Worm (Caenorhabditis elegans) whole organism, L3 larva: ENCODE results near the gene nuaf-3.

Experiments
- ZK546.5 ChIP-seq: sonication (generic microtip); optimal IDR thresholded peaks from 2 replicates; lab custom pipeline; 2017; ENCODE audit warnings: missing biosample characterization, missing genetic modification characterization
- aly-2 ChIP-seq: fragments of 150-350 bp; optimal IDR thresholded peaks from 2 replicates; lab custom pipeline; 2014; ENCODE audit warnings: missing biosample characterization, missing genetic modification characterization
- ama-1 ChIP-seq: fragments of 150-350 bp; optimal IDR thresholded peaks from 2 replicates; lab custom pipeline; 2018
- ceh-16 ChIP-seq: sonication (generic microtip); optimal IDR thresholded peaks from 2 replicates; lab custom pipeline; 2017; ENCODE audit warnings: missing biosample characterization, missing genetic modification characterization
- ceh-28 ChIP-seq: fragments of 150-350 bp; optimal IDR thresholded peaks from 2 replicates; lab custom pipeline; 2014; ENCODE audit warnings: missing biosample characterization, missing genetic modification reagents, missing genetic modification characterization
- ceh-82 ChIP-seq: fragments of 150-350 bp; optimal IDR thresholded peaks from 2 replicates; lab custom pipeline; 2014; ENCODE audit warnings: missing biosample characterization, missing genetic modification characterization
- ceh-9 ChIP-seq: sonication (generic microtip); optimal IDR thresholded peaks from 2 replicates; lab custom pipeline; 2018; ENCODE audit warnings: missing biosample characterization, missing genetic modification characterization
- daf-12 ChIP-seq: fragments of 150-350 bp; optimal IDR thresholded peaks from 2 replicates; lab custom pipeline; 2014; ENCODE audit warnings: missing biosample characterization, missing genetic modification reagents, missing genetic modification characterization
- egl-27 ChIP-seq: sonication (generic microtip); optimal IDR thresholded peaks from 4 replicates; lab custom pipeline; 2017; ENCODE audit warnings: missing biosample characterization, missing genetic modification reagents, missing genetic modification characterization
- egl-5 ChIP-seq: fragments of 150-350 bp; optimal IDR thresholded peaks from 2 replicates; lab custom pipeline; 2017; ENCODE audit warnings: missing biosample characterization, missing genetic modification reagents, missing genetic modification characterization, inconsistent platforms
- elt-1 ChIP-seq: fragments of 150-350 bp; optimal IDR thresholded peaks from 2 replicates; lab custom pipeline; 2014; ENCODE audit warnings: missing biosample characterization, missing genetic modification characterization
- elt-2 ChIP-seq: sonication (generic microtip); optimal IDR thresholded peaks from 2 replicates; lab custom pipeline; 2016; ENCODE audit warnings: missing genetic modification reagents, mild to moderate bottlenecking, missing genetic modification characterization, missing compliant biosample characterization
- elt-3 ChIP-seq, 3 experiments: fragments of 150-350 bp in 1 of 3; sonication (generic microtip) in 2 of 3; optimal IDR thresholded peaks; 2 replicates in 2 of 3; 4 replicates in 1 of 3; lab custom pipeline; 2014 to 2017; ENCODE audit warnings: missing biosample characterization in 3 of 3, missing genetic modification characterization in 3 of 3
- eor-1 ChIP-seq, 2 experiments: fragments of 150-350 bp; optimal IDR thresholded peaks; 2 replicates each; lab custom pipeline; 2014 to 2018; ENCODE audit warnings: missing biosample characterization in 2 of 2, missing genetic modification characterization in 2 of 2
- fkh-10 ChIP-seq: sonication (generic microtip); optimal IDR thresholded peaks from 2 replicates; lab custom pipeline; 2017; ENCODE audit warnings: missing biosample characterization, missing genetic modification reagents, missing genetic modification characterization
- fkh-2 ChIP-seq: fragments of 150-350 bp; optimal IDR thresholded peaks from 2 replicates; lab custom pipeline; 2014; ENCODE audit warnings: missing biosample characterization, missing genetic modification reagents, missing genetic modification characterization
- hmg-11 ChIP-seq: sonication (generic microtip); optimal IDR thresholded peaks from 2 replicates; lab custom pipeline; 2016; ENCODE audit warnings: missing genetic modification characterization, missing compliant biosample characterization
- lin-15B ChIP-seq: fragments of 150-350 bp; optimal IDR thresholded peaks from 2 replicates; lab custom pipeline; 2014; ENCODE audit warnings: missing biosample characterization, missing genetic modification characterization
- lin-39 ChIP-seq: fragments of 150-350 bp; optimal IDR thresholded peaks from 2 replicates; lab custom pipeline; 2018; ENCODE audit warnings: missing biosample characterization, missing genetic modification reagents, missing genetic modification characterization
- lsy-12 ChIP-seq: sonication (generic microtip); optimal IDR thresholded peaks from 2 replicates; lab custom pipeline; 2016; ENCODE audit warnings: mild to moderate bottlenecking, missing genetic modification characterization, missing compliant biosample characterization
- mdl-1 ChIP-seq: fragments of 150-350 bp; optimal IDR thresholded peaks from 2 replicates; lab custom pipeline; 2014; ENCODE audit warnings: missing biosample characterization, missing genetic modification characterization
- nfya-1 ChIP-seq: sonication (generic microtip); optimal IDR thresholded peaks from 2 replicates; lab custom pipeline; 2017; ENCODE audit warnings: missing genetic modification characterization, mild to moderate bottlenecking, missing compliant biosample characterization, antibody characterized with exemption, moderate library complexity; ENCODE audit not compliant: insufficient read depth
- nhr-23 ChIP-seq: fragments of 150-350 bp; optimal IDR thresholded peaks from 2 replicates; lab custom pipeline; 2014; ENCODE audit warnings: missing biosample characterization, missing genetic modification reagents, missing genetic modification characterization
- nhr-237 ChIP-seq: fragments of 150-350 bp; optimal IDR thresholded peaks from 2 replicates; lab custom pipeline; 2014; ENCODE audit warnings: missing biosample characterization, missing genetic modification characterization
- nhr-25 ChIP-seq: sonication (generic microtip); optimal IDR thresholded peaks from 2 replicates; lab custom pipeline; 2017; ENCODE audit warnings: missing biosample characterization, missing genetic modification characterization
- nhr-43 ChIP-seq: sonication (generic microtip); optimal IDR thresholded peaks from 2 replicates; lab custom pipeline; 2016; ENCODE audit warnings: mild to moderate bottlenecking, missing genetic modification characterization, missing compliant biosample characterization; ENCODE audit not compliant: poor library complexity, severe bottlenecking
- nhr-67 ChIP-seq: fragments of 150-350 bp; optimal IDR thresholded peaks from 2 replicates; lab custom pipeline; 2014; ENCODE audit warnings: missing biosample characterization, missing genetic modification characterization
- nhr-76 ChIP-seq: fragments of 150-350 bp; sonication (generic microtip); optimal IDR thresholded peaks from 5 replicates; lab custom pipeline; 2014; ENCODE audit warnings: missing biosample characterization, missing genetic modification characterization
- pha-4 ChIP-seq: fragments of 150-350 bp; optimal IDR thresholded peaks from 2 replicates; lab custom pipeline; 2014; ENCODE audit warnings: missing biosample characterization, missing genetic modification reagents, missing genetic modification characterization
- pqm-1 ChIP-seq: fragments of 150-350 bp; optimal IDR thresholded peaks from 2 replicates; lab custom pipeline; 2017; ENCODE audit warnings: missing biosample characterization, missing genetic modification characterization, inconsistent platforms
- sea-2 ChIP-seq: fragments of 150-350 bp; sonication (generic microtip); optimal IDR thresholded peaks from 4 replicates; lab custom pipeline; 2014; ENCODE audit warnings: missing biosample characterization, missing genetic modification reagents, missing genetic modification characterization
- unc-62 ChIP-seq: fragments of 150-350 bp; sonication (generic microtip); optimal IDR thresholded peaks from 4 replicates; lab custom pipeline; 2014; ENCODE audit warnings: missing biosample characterization, missing genetic modification reagents, missing genetic modification characterization
- zag-1 ChIP-seq: fragments of 150-350 bp; optimal IDR thresholded peaks from 2 replicates; lab custom pipeline; 2014; ENCODE audit warnings: missing biosample characterization, missing genetic modification characterization
- ztf-11 ChIP-seq: fragments of 150-350 bp; optimal IDR thresholded peaks from 2 replicates; lab custom pipeline; 2014; ENCODE audit warnings: missing biosample characterization, missing genetic modification characterization
- ztf-4 ChIP-seq: fragments of 150-350 bp; optimal IDR thresholded peaks from 2 replicates; lab custom pipeline; 2014; ENCODE audit warnings: missing biosample characterization, missing genetic modification characterization

Gene nuaf-3

ce11 chrIV:11183991-11184390 is at the start of gene nuaf-3:
Gene nuaf-3, plus strand, starts transcription at chrIV:11184291.
- TF ChIP-seq ZK546.5 (tag; lab: Kevin White, UChicago) (no peak), elt-2 (tag; lab: Kevin White, UChicago) (peak; percentile 34), nhr-237 (tag; lab: Kevin White, UChicago) (no peak), ztf-11 (tag; lab: Kevin White, UChicago) (no peak), eor-1 (tag; optimal IDR thresholded peaks at IDR 0.05; lab: Kevin White, UChicago) (no peak), elt-3 (tag; optimal IDR thresholded peaks at IDR 0.05; lab: Kevin White, UChicago) (no peak), zag-1 (tag; lab: Kevin White, UChicago) (no peak)

ce11 chrIV:11142314-11143227 is 41.5 kb upstream of the nuaf-3 start, which contains the start of gene skih-2:
Gene skih-2, minus strand, starts transcription at chrIV:11142364.
- no peak for TF ChIP-seq egl-5
- peak; percentile 62 for TF ChIP-seq nfya-1 (tag; lab: Kevin White, UChicago)
- peak; percentile 33 for TF ChIP-seq nhr-23 (tag; lab: Kevin White, UChicago)
- TF ChIP-seq fkh-2 = no peak
- TF ChIP-seq pha-4 (tag; lab: Kevin White, UChicago) = peak; percentile 73
- TF ChIP-seq nhr-25 = peak; percentile 14
- peak; percentile 28 for TF ChIP-seq lin-15B (tag; lab: Kevin White, UChicago)
- TF ChIP-seq unc-62 (GFP tag; lab: Kevin White, UChicago) = no peak
- no peak for TF ChIP-seq lin-39 (tag; lab: Kevin White, UChicago)

ce11 chrIV:11143228-11143444 is 41.0 kb upstream of the nuaf-3 start, which contains the start of gene F01G4.4:
Gene F01G4.4, plus strand, starts transcription at chrIV:11143345.
- TF ChIP-seq eor-1 (tag; optimal IDR thresholded peaks at IDR 0.05; lab: Kevin White, UChicago) (no peak), lsy-12 (tag; lab: Kevin White, UChicago) (no peak), unc-62 (GFP tag; lab: Kevin White, UChicago) (no peak), nhr-25 (no peak), egl-27 (no peak), hmg-11 (tag; lab: Kevin White, UChicago) (no peak), ceh-82 (tag; lab: Kevin White, UChicago) (no peak), daf-12 (tag; lab: Kevin White, UChicago) (no peak), nhr-76 (tag; lab: Kevin White, UChicago) (no peak), nhr-43 (no peak), ztf-4 (tag; lab: Kevin White, UChicago) (no peak), elt-1 (tag; lab: Kevin White, UChicago) (no peak), zag-1 (tag; lab: Kevin White, UChicago) (no peak), ama-1 (no peak), nhr-23 (tag; lab: Kevin White, UChicago) (no peak), sea-2 (GFP tag; lab: Kevin White, UChicago) (no peak), lin-39 (tag; lab: Kevin White, UChicago) (no peak)

- TF ChIP-seq lin-15B (tag; lab: Kevin White, UChicago) (no peak), sea-2 (GFP tag; lab: Kevin White, UChicago) (no peak), nfya-1 (tag; lab: Kevin White, UChicago) (no peak), hmg-11 (tag; lab: Kevin White, UChicago) (no peak), lsy-12 (tag; lab: Kevin White, UChicago) (no peak), nhr-23 (tag; lab: Kevin White, UChicago) (no peak), fkh-10 (no peak)
Measured at ce11 chrIV:11145929-11146339, 38.2 kb upstream of the nuaf-3 start.

- TF ChIP-seq unc-62 (GFP tag; lab: Kevin White, UChicago) (no peak), ceh-28 (tag; lab: Kevin White, UChicago) (no peak), pha-4 (tag; lab: Kevin White, UChicago) (no peak), aly-2 (tag; lab: Kevin White, UChicago) (no peak), ceh-9 (no peak), ama-1 (no peak), pqm-1 (tag; lab: Kevin White, UChicago) (no peak), nhr-67 (no peak), nhr-237 (tag; lab: Kevin White, UChicago) (no peak), mdl-1 (tag; lab: Kevin White, UChicago) (no peak), ceh-82 (tag; lab: Kevin White, UChicago) (no peak), elt-2 (tag; lab: Kevin White, UChicago) (no peak), ceh-16 (tag; lab: Kevin White, UChicago) (no peak)
Measured at ce11 chrIV:11146492-11146891, 37.6 kb upstream of the nuaf-3 start.
